Worm (Caenorhabditis elegans): ENCODE measurements around the gene F22B7.9.

F22B7.9 gene

DNA sequence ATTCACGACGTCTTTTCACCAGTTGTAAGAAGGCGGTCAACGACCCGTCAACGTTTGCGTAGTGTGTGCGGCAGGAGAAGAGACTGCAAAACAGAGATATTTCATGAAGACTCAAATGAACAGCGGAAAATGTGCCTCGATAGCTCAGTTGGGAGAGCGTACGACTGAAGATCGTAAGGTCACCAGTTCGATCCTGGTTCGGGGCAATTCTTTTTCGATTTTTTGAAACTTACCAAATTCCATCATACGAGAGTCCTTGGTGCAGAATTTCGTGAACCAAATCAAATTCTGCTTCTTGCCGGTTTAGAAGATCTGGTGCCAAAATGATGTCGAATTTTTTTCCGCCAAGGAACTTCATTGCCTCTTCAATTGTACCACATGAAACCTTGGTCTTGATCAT lies 803 bp downstream of the F22B7.9 start (continued):
- TF ChIP-seq ztf-16 (tag; optimal IDR thresholded peaks at IDR 0.05) (no peak), nhr-232 (tag; optimal IDR thresholded peaks at IDR 0.05) (peak; percentile 37), ceh-45 (GFP tag; IDR thresholded peaks at IDR 0.05) (no peak), ceh-18 (tag; optimal IDR thresholded peaks at IDR 0.05) (peak; percentile 47), dmd-4 (tag; optimal IDR thresholded peaks at IDR 0.05; ENCODE audit: borderline replicate concordance) (peak; percentile 14), eyg-1 (tag; optimal IDR thresholded peaks at IDR 0.05) (no peak), nfya-1 (tag; optimal IDR thresholded peaks at IDR 0.05) (peak; percentile 19), ceh-34 (tag; optimal IDR thresholded peaks at IDR 0.05) (no peak), Y22D7AL.16 (tag; optimal IDR thresholded peaks at IDR 0.05) (peak; percentile 45), rnt-1 (tag; optimal IDR thresholded peaks at IDR 0.05) (no peak), zip-5 (tag; optimal IDR thresholded peaks at IDR 0.05) (no peak), hlh-8 (tag; optimal IDR thresholded peaks at IDR 0.05) (no peak), syd-9 (tag; optimal IDR thresholded peaks at IDR 0.05) (peak; percentile 49), F13H6.1 (tag; optimal IDR thresholded peaks at IDR 0.05) (no peak), pax-1 (tag; optimal IDR thresholded peaks at IDR 0.05) (no peak), unc-55 (GFP tag; optimal IDR thresholded peaks at IDR 0.05) (no peak), fax-1 (tag; optimal IDR thresholded peaks at IDR 0.05) (peak; percentile 18), mec-3 (tag; optimal IDR thresholded peaks at IDR 0.05; ENCODE audit: borderline replicate concordance) (no peak), C38D4.7 (GFP tag; optimal IDR thresholded peaks at IDR 0.05) (peak; percentile 40), hlh-13 (GFP tag; optimal IDR thresholded peaks at IDR 0.05) (peak; percentile 26), madf-2 (tag; optimal IDR thresholded peaks at IDR 0.05) (no peak), fkh-10 (GFP tag; optimal IDR thresholded peaks at IDR 0.05) (no peak), K02D7.2 (tag; optimal IDR thresholded peaks at IDR 0.05) (no peak), ets-4 (tag; optimal IDR thresholded peaks at IDR 0.05) (no peak), unc-42 (tag; optimal IDR thresholded peaks at IDR 0.05) (no peak), unc-3 (GFP tag; conservative IDR thresholded peaks at IDR 0.05) (peak; percentile 46; the same call in 1 of the 2 replicates), unc-3 (tag; optimal IDR thresholded peaks at IDR 0.05) (no peak), ceh-31 (tag; optimal IDR thresholded peaks at IDR 0.05) (no peak), C08G9.2 (tag; optimal IDR thresholded peaks at IDR 0.05) (no peak), ceh-2 (tag; optimal IDR thresholded peaks at IDR 0.05) (no peak)

DNA sequence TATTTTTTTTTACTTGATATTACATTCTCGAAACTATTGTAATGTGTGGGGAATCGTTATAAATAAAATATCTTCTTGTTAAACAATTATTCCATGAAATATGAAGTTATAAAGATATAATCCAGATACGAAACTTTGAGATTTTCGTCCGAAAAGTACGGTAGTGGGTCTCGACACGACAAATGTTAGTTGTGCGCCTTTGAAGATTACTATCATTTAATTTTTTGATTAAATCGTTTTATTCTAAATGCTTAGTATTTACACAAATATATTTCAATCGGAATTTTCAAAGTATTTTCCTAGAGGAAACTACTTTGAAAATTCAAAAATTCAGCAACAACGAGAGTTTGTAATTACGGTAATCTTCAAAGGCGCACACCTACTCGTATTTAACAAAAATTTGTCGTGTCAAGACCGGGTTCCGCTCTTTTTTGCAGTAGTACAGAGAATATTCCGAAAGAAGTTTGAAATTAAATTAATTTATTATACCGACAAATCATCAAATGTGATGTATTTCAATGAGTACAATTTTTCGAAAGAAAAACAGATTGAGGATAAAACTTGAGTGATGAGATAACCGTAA lies 1.5 kb downstream of the F22B7.9 start:
- TF ChIP-seq C08G9.2 (tag; optimal IDR thresholded peaks at IDR 0.05): no peak
- no peak for TF ChIP-seq madf-2 (tag; optimal IDR thresholded peaks at IDR 0.05)
- no peak for TF ChIP-seq sdc-2 (tag; optimal IDR thresholded peaks at IDR 0.05)
- TF ChIP-seq npax-4 (tag; optimal IDR thresholded peaks at IDR 0.05): no peak
- no peak for TF ChIP-seq Y22D7AL.16 (tag; optimal IDR thresholded peaks at IDR 0.05)
- no peak for TF ChIP-seq T23F11.4 (GFP tag; optimal IDR thresholded peaks at IDR 0.05)
- TF ChIP-seq pha-4 (tag; optimal IDR thresholded peaks at IDR 0.05): no peak
- TF ChIP-seq hlh-30 (tag; optimal IDR thresholded peaks at IDR 0.05; ENCODE audit: insufficient read depth): no peak
- no peak for TF ChIP-seq ama-1 (optimal IDR thresholded peaks at IDR 0.05)
- TF ChIP-seq tbx-2 (tag; optimal IDR thresholded peaks at IDR 0.05): no peak
- TF ChIP-seq eyg-1 (tag; optimal IDR thresholded peaks at IDR 0.05): no peak
- TF ChIP-seq syd-9 (tag; optimal IDR thresholded peaks at IDR 0.05): no peak
- TF ChIP-seq ceh-18 (tag; optimal IDR thresholded peaks at IDR 0.05): no peak
- TF ChIP-seq dve-1 (tag; optimal IDR thresholded peaks at IDR 0.05): no peak

DNA sequence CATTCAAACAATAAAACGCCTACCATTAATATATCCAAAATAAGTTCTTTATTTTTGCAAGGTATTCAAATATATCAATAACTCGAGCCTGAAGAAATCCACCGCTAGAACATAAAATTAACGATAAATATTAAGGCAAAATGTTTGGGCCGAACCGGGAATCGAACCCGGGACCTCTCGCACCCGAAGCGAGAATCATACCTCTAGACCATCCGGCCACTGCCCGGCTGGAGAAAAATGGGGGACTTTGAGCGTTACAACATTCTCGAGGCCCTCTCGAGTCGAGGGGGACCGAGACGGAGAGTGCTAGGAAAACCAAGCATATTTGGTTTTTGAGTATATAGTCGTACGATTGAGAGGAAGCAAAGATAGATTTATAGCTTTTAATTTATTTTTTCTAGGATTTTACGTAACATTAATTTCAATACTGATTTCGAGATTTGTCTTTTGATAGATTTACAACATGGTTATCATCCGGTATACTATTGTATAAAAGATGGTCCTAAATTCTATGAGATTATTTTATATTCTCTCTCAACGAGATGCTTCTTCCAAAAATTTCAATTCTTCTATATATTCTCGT lies 3.4 kb downstream of the F22B7.9 start, which contains the start of gene flp-23:
TSS of gene flp-23 (plus strand) at position 533 of the 583 bp plus-strand sequence.
- TF ChIP-seq C08G9.2 (tag; optimal IDR thresholded peaks at IDR 0.05) (peak; percentile 39), tbx-2 (tag; optimal IDR thresholded peaks at IDR 0.05) (peak; percentile 70), rnt-1 (tag; optimal IDR thresholded peaks at IDR 0.05) (peak; percentile 33), ceh-24 (tag; optimal IDR thresholded peaks at IDR 0.05) (peak; percentile 10), ref-2 (tag; optimal IDR thresholded peaks at IDR 0.05) (peak; percentile 58), pat-9 (tag; optimal IDR thresholded peaks at IDR 0.05) (peak; percentile 44), sox-2 (GFP tag; IDR thresholded peaks at IDR 0.05) (peak; percentile 53), syd-9 (tag; optimal IDR thresholded peaks at IDR 0.05) (peak; percentile 6), fax-1 (tag; optimal IDR thresholded peaks at IDR 0.05) (peak; percentile 60), sox-4 (tag; optimal IDR thresholded peaks at IDR 0.05) (peak; percentile 66), T23F11.4 (GFP tag; optimal IDR thresholded peaks at IDR 0.05) (peak; percentile 51), sdc-2 (tag; optimal IDR thresholded peaks at IDR 0.05) (peak; percentile 53), ceh-48 (tag; optimal IDR thresholded peaks at IDR 0.05) (peak; percentile 60), hlh-8 (tag; optimal IDR thresholded peaks at IDR 0.05) (no peak), ceh-9 (tag; optimal IDR thresholded peaks at IDR 0.05) (peak; percentile 34), unc-55 (GFP tag; optimal IDR thresholded peaks at IDR 0.05) (no peak), ceh-34 (tag; optimal IDR thresholded peaks at IDR 0.05) (peak; percentile 65), ceh-22 (tag; optimal IDR thresholded peaks at IDR 0.05) (no peak), che-1 (tag; optimal IDR thresholded peaks at IDR 0.05) (peak; percentile 79), elt-4 (tag; optimal IDR thresholded peaks at IDR 0.05) (no peak), nhr-232 (tag; optimal IDR thresholded peaks at IDR 0.05) (peak; percentile 69), Y22D7AL.16 (tag; optimal IDR thresholded peaks at IDR 0.05) (peak; percentile 27)

Data from whole organism, late embryonic.